Fruit fly (Drosophila melanogaster) whole organism, embryonic: Measurements from ENCODE around the gene mRpS30.

Experiments
- Ada2b ChIP-seq: fragments of 200-800 bp; sonication (Bioruptor generic); IDR thresholded peaks from 2 replicates; pipeline ENCODE4 v1.3.6; 2022; ENCODE audit warnings: missing biosample characterization, missing genetic modification characterization
- CG11695 ChIP-seq: fragments of 200-800 bp; sonication (Bioruptor generic); IDR thresholded peaks from 3 replicates; pipeline ENCODE4 v1.3.6; 2022; ENCODE audit warnings: missing biosample characterization, missing genetic modification characterization
- CG14441 ChIP-seq: fragments of 200-800 bp; sonication (Bioruptor generic); IDR thresholded peaks from 2 replicates; pipeline ENCODE4 v1.3.6; 2022; ENCODE audit warnings: missing biosample characterization, missing genetic modification characterization
- CG14710 ChIP-seq: fragments of 200-800 bp; sonication (Bioruptor generic); optimal IDR thresholded peaks from 3 replicates; lab custom pipeline; 2019; ENCODE audit warnings: missing biosample characterization, mild to moderate bottlenecking, missing genetic modification characterization, moderate library complexity
- CG15696 ChIP-seq: fragments of 200-800 bp; sonication (Bioruptor generic); optimal IDR thresholded peaks from 2 replicates; lab custom pipeline; 2019; ENCODE audit warnings: missing biosample characterization, mild to moderate bottlenecking, missing genetic modification characterization, moderate library complexity
- CG1602 ChIP-seq: fragments of 200-800 bp; sonication (Bioruptor generic); optimal IDR thresholded peaks from 3 replicates; lab custom pipeline; 2016; ENCODE audit warnings: missing biosample characterization, missing genetic modification characterization
- CG16815 ChIP-seq: fragments of 200-800 bp; sonication (Bioruptor generic); optimal IDR thresholded peaks from 3 replicates; lab custom pipeline; 2017; ENCODE audit warnings: missing biosample characterization, mild to moderate bottlenecking, missing genetic modification characterization
- CG17385 ChIP-seq: fragments of 200-800 bp; sonication (Bioruptor generic); optimal IDR thresholded peaks from 3 replicates; lab custom pipeline; 2018; ENCODE audit warnings: missing biosample characterization, mild to moderate bottlenecking, missing genetic modification characterization
- CG17829 ChIP-seq: fragments of 200-800 bp; optimal IDR thresholded peaks from 2 replicates; lab custom pipeline; 2019; ENCODE audit warnings: missing biosample characterization, mild to moderate bottlenecking, missing genetic modification characterization, moderate library complexity
- CG2712 ChIP-seq: fragments of 200-800 bp; optimal IDR thresholded peaks from 3 replicates; lab custom pipeline; 2019; ENCODE audit warnings: missing biosample characterization, mild to moderate bottlenecking, missing genetic modification characterization, moderate library complexity
- CG3407 ChIP-seq: fragments of 200-800 bp; sonication (Bioruptor generic); optimal IDR thresholded peaks from 2 replicates; lab custom pipeline; 2018; ENCODE audit warnings: missing biosample characterization, mild to moderate bottlenecking, missing genetic modification characterization
- CG7556 ChIP-seq: fragments of 200-800 bp; sonication (Bioruptor generic); optimal IDR thresholded peaks from 2 replicates; lab custom pipeline; 2017; ENCODE audit warnings: missing biosample characterization, mild to moderate bottlenecking, missing genetic modification characterization
- CG7786 ChIP-seq: fragments of 200-800 bp; sonication (Bioruptor generic); optimal IDR thresholded peaks from 2 replicates; lab custom pipeline; 2016; ENCODE audit warnings: missing biosample characterization, missing genetic modification characterization
- Chrac-16 ChIP-seq: fragments of 200-800 bp; sonication (Bioruptor generic); optimal IDR thresholded peaks from 3 replicates; lab custom pipeline; 2016; ENCODE audit warnings: missing biosample characterization, missing genetic modification characterization
- D19A ChIP-seq: fragments of 200-800 bp; optimal IDR thresholded peaks from 3 replicates; lab custom pipeline; 2019; ENCODE audit warnings: missing biosample characterization, mild to moderate bottlenecking, missing genetic modification characterization, moderate library complexity
- D19B ChIP-seq: fragments of 200-800 bp; sonication (Bioruptor generic); optimal IDR thresholded peaks from 2 replicates; lab custom pipeline; 2017; ENCODE audit warnings: missing biosample characterization, mild to moderate bottlenecking, missing genetic modification characterization
- Dbx ChIP-seq: fragments of 200-800 bp; sonication (Bioruptor generic); IDR thresholded peaks from 3 replicates; pipeline ENCODE4 v1.3.6; 2022; ENCODE audit warnings: missing biosample characterization, missing genetic modification characterization
- Fer1 ChIP-seq: fragments of 200-800 bp; sonication (Bioruptor generic); optimal IDR thresholded peaks from 2 replicates; lab custom pipeline; 2017; ENCODE audit warnings: missing biosample characterization, mild to moderate bottlenecking, missing genetic modification characterization
- Fer2 ChIP-seq: fragments of 200-800 bp; sonication (Bioruptor generic); optimal IDR thresholded peaks from 2 replicates; lab custom pipeline; 2018; ENCODE audit warnings: missing biosample characterization, mild to moderate bottlenecking, missing genetic modification characterization, moderate library complexity
- H2.0 ChIP-seq: fragments of 200-800 bp; sonication (Bioruptor generic); IDR thresholded peaks from 2 replicates; pipeline ENCODE4 v1.3.6; 2022; ENCODE audit warnings: missing biosample characterization, missing genetic modification characterization
- HLHmδ ChIP-seq: fragments of 200-800 bp; sonication (Bioruptor generic); optimal IDR thresholded peaks from 2 replicates; lab custom pipeline; 2018; ENCODE audit warnings: missing biosample characterization, mild to moderate bottlenecking, missing genetic modification characterization, moderate library complexity
- Hand ChIP-seq: fragments of 200-800 bp; sonication (Bioruptor generic); optimal IDR thresholded peaks from 2 replicates; lab custom pipeline; 2017; ENCODE audit warnings: mild to moderate bottlenecking, missing biosample characterization, missing genetic modification reagents, missing genetic modification characterization
- HmgZ ChIP-seq: fragments of 200-800 bp; sonication (Bioruptor generic); optimal IDR thresholded peaks from 2 replicates; lab custom pipeline; 2018; ENCODE audit warnings: missing biosample characterization, mild to moderate bottlenecking, missing genetic modification characterization
- Kr ChIP-seq: fragments of 200-800 bp; sonication (Bioruptor generic); optimal IDR thresholded peaks from 2 replicates; lab custom pipeline; 2017; ENCODE audit warnings: missing biosample characterization, mild to moderate bottlenecking, missing genetic modification characterization
- Med ChIP-seq: fragments of 200-800 bp; sonication (Bioruptor generic); peaks from one replicate; lab custom pipeline; 2016; ENCODE audit warnings: missing biosample characterization, missing genetic modification characterization, mild to moderate bottlenecking, inconsistent platforms, moderate library complexity
- Six4 ChIP-seq: fragments of 200-800 bp; sonication (Bioruptor generic); optimal IDR thresholded peaks from 2 replicates; lab custom pipeline; 2016; ENCODE audit warnings: missing biosample characterization, missing genetic modification characterization
- Trl ChIP-seq, 3 experiments: fragments of >200 bp in 2 of 3; fragments of 200-800 bp in 1 of 3; sonication (Bioruptor generic) in 1 of 3; optimal IDR thresholded peaks; 2 replicates in 1 of 3; 3 replicates in 2 of 3; lab custom pipeline; 2016 to 2017; ENCODE audit warnings: missing biosample characterization in 1 of 3, missing genetic modification characterization in 1 of 3
- Xbp1 ChIP-seq: fragments of 200-800 bp; sonication (Bioruptor generic); optimal IDR thresholded peaks from 3 replicates; lab custom pipeline; 2016; ENCODE audit warnings: missing biosample characterization, mild to moderate bottlenecking, missing genetic modification characterization
- Xrp1 ChIP-seq: fragments of 200-800 bp; sonication (Bioruptor generic); IDR thresholded peaks from 2 replicates; pipeline ENCODE4 v1.3.6; 2022; ENCODE audit warnings: missing biosample characterization, missing genetic modification characterization
- da ChIP-seq: fragments of 200-800 bp; sonication (Bioruptor generic); optimal IDR thresholded peaks from 2 replicates; lab custom pipeline; 2016; ENCODE audit warnings: missing biosample characterization, missing genetic modification characterization
- danr ChIP-seq: fragments of 200-800 bp; sonication (Bioruptor generic); IDR thresholded peaks from 2 replicates; pipeline ENCODE4 v1.3.6; 2022; ENCODE audit warnings: missing biosample characterization, missing genetic modification characterization
- dmrt11E ChIP-seq: fragments of 200-800 bp; sonication (Bioruptor generic); optimal IDR thresholded peaks from 3 replicates; lab custom pipeline; 2018; ENCODE audit warnings: missing biosample characterization, mild to moderate bottlenecking, missing genetic modification characterization, moderate library complexity
- esg ChIP-seq: fragments of 200-800 bp; sonication (Bioruptor generic); conservative IDR thresholded peaks from 2 replicates; pipeline ENCODE4 v1.3.6; 2022; ENCODE audit warnings: missing biosample characterization, missing genetic modification characterization
- ind ChIP-seq: fragments of 200-800 bp; sonication (Bioruptor generic); optimal IDR thresholded peaks from 3 replicates; lab custom pipeline; 2016; ENCODE audit warnings: missing biosample characterization, missing genetic modification characterization
- jumu ChIP-seq: fragments of 200-800 bp; sonication (Bioruptor generic); optimal IDR thresholded peaks from 3 replicates; lab custom pipeline; 2016; ENCODE audit warnings: missing biosample characterization, missing genetic modification characterization
- lola ChIP-seq, 3 experiments: fragments of >200 bp in 2 of 3; fragments of 200-800 bp in 1 of 3; sonication (Bioruptor generic) in 1 of 3; optimal IDR thresholded peaks; 2 replicates each; lab custom pipeline; 2017 to 2019; ENCODE audit warnings: missing biosample characterization in 3 of 3, missing genetic modification characterization in 3 of 3, mild to moderate bottlenecking in 1 of 3, moderate library complexity in 1 of 3
- nerfin-1 ChIP-seq: fragments of 200-800 bp; sonication (Bioruptor generic); optimal IDR thresholded peaks from 3 replicates; lab custom pipeline; 2019; ENCODE audit warnings: missing biosample characterization, mild to moderate bottlenecking, missing genetic modification characterization, moderate library complexity
- nmo ChIP-seq: fragments of 200-800 bp; sonication (Bioruptor generic); optimal IDR thresholded peaks from 2 replicates; lab custom pipeline; 2018; ENCODE audit warnings: missing biosample characterization, mild to moderate bottlenecking, missing genetic modification characterization, moderate library complexity
- pnt ChIP-seq: fragments of 200-800 bp; sonication (Bioruptor generic); optimal IDR thresholded peaks from 3 replicates; lab custom pipeline; 2016; ENCODE audit warnings: missing biosample characterization, missing genetic modification characterization
- pros ChIP-seq: fragments of 200-800 bp; sonication (Bioruptor generic); optimal IDR thresholded peaks from 3 replicates; lab custom pipeline; 2019; ENCODE audit warnings: missing biosample characterization, mild to moderate bottlenecking, missing genetic modification characterization, moderate library complexity
- pum ChIP-seq: fragments of 200-800 bp; sonication (Bioruptor generic); optimal IDR thresholded peaks from 2 replicates; lab custom pipeline; 2016; ENCODE audit warnings: missing biosample characterization, missing genetic modification characterization
- row ChIP-seq: fragments of 200-800 bp; sonication (Bioruptor generic); IDR thresholded peaks from 3 replicates; pipeline ENCODE4 v1.3.6; 2022; ENCODE audit warnings: missing biosample characterization, missing genetic modification characterization
- sens-2 ChIP-seq: fragments of 200-800 bp; sonication (Bioruptor generic); IDR thresholded peaks from 2 replicates; pipeline ENCODE4 v1.3.6; 2022; ENCODE audit warnings: missing biosample characterization, missing genetic modification characterization
- seq ChIP-seq: fragments of 200-800 bp; sonication (Bioruptor generic); IDR thresholded peaks from 2 replicates; pipeline ENCODE4 v1.3.6; 2022; ENCODE audit warnings: missing biosample characterization, missing genetic modification characterization
- slbo ChIP-seq: fragments of 200-800 bp; sonication (Bioruptor generic); IDR thresholded peaks from 2 replicates; pipeline ENCODE4 v1.3.6; 2022; ENCODE audit warnings: missing biosample characterization, missing genetic modification characterization
- so ChIP-seq: fragments of 200-800 bp; sonication (Bioruptor generic); IDR thresholded peaks from 3 replicates; pipeline ENCODE4 v1.3.6; 2022; ENCODE audit warnings: missing biosample characterization, missing genetic modification characterization
- stc ChIP-seq: fragments of 200-800 bp; sonication (Bioruptor generic); IDR thresholded peaks from 2 replicates; pipeline ENCODE4 v1.3.6; 2022; ENCODE audit warnings: missing biosample characterization, missing genetic modification characterization
- wdn ChIP-seq: fragments of 200-800 bp; sonication (Bioruptor generic); IDR thresholded peaks from 2 replicates; pipeline ENCODE4 v1.3.6; 2022; ENCODE audit warnings: missing biosample characterization, missing genetic modification characterization
- zfh1 ChIP-seq: fragments of 200-800 bp; sonication (Bioruptor generic); IDR thresholded peaks from 3 replicates; pipeline ENCODE4 v1.3.6; 2022; ENCODE audit warnings: missing biosample characterization, missing genetic modification characterization

The mRpS30 gene

dm6 chrX:15818608-15819184 is 32.8 kb downstream of the mRpS30 start (continued):
- TF ChIP-seq Kr (peak; percentile 70), Dbx (GFP tag; lab: Robert Waterston, UW) (0 out of 3 replicates have a peak, but pooled peaks have one; percentile 19), CG1602 (GFP tag; lab: Kevin White, UChicago) (no peak), sens-2 (GFP tag; lab: Robert Waterston, UW) (no peak), Six4 (GFP tag; lab: Kevin White, UChicago) (no peak), H2.0 (GFP tag; lab: Robert Waterston, UW) (peak; percentile 16; the same call in 1 of the 2 replicates), pnt (GFP tag; lab: Kevin White, UChicago) (peak; percentile 10), wdn (no peak), stc (GFP tag; lab: Robert Waterston, UW) (peak; percentile 53; the same call in 1 of the 2 replicates), pros (GFP tag; lab: Kevin White, UChicago) (peak; percentile 41), D19A (tag; lab: Kevin White, UChicago) (peak; percentile 39), Ada2b (peak; percentile 39; the same call in 1 of the 2 replicates), row (GFP tag; lab: Robert Waterston, UW) (peak; percentile 84), HLHmδ (no peak), HmgZ (peak; percentile 16), Trl (optimal IDR thresholded peaks at IDR 0.05; lab: Kevin White, UChicago) (no peak), Trl (GFP tag; optimal IDR thresholded peaks at IDR 0.05; lab: Kevin White, UChicago) (no peak), Med (GFP tag; lab: Kevin White, UChicago) (peak; percentile 82), esg (GFP tag; lab: Robert Waterston, UW) (no peak), Hand (GFP tag; lab: Kevin White, UChicago) (no peak), CG2712 (peak; percentile 57), CG14441 (GFP tag; lab: Robert Waterston, UW) (0 out of 2 replicates have a peak, but pooled peaks have one; percentile 6), pum (GFP tag; lab: Kevin White, UChicago) (peak; percentile 11), so (GFP tag; lab: Robert Waterston, UW) (0 out of 3 replicates have a peak, but pooled peaks have one; percentile 7), Xrp1 (peak; percentile 52), jumu (GFP tag; lab: Kevin White, UChicago) (peak; percentile 8), lola (GFP tag; optimal IDR thresholded peaks at IDR 0.05; lab: Kevin White, UChicago) (peak in 1 of 3 experiments; percentile 43), D19B (peak; percentile 90), CG15696 (tag; lab: Kevin White, UChicago) (peak; percentile 24), Chrac-16 (peak; percentile 26), seq (GFP tag; lab: Robert Waterston, UW) (peak; percentile 56; the same call in 1 of the 2 replicates), da (no peak), ind (GFP tag; lab: Kevin White, UChicago) (peak; percentile 29), nerfin-1 (peak; percentile 26), CG7556 (GFP tag; lab: Kevin White, UChicago) (no peak), CG17385 (GFP tag; lab: Kevin White, UChicago) (peak; percentile 13), zfh1 (GFP tag; lab: Robert Waterston, UW) (0 out of 3 replicates have a peak, but pooled peaks have one; percentile 39), CG3407 (no peak), danr (GFP tag; lab: Robert Waterston, UW) (no peak), CG14710 (tag; lab: Kevin White, UChicago) (peak; percentile 38), Fer1 (GFP tag; lab: Kevin White, UChicago) (peak; percentile 25), nmo (GFP tag; lab: Kevin White, UChicago) (peak; percentile 46), CG7786 (GFP tag; lab: Kevin White, UChicago) (peak; percentile 11), CG17829 (tag; lab: Kevin White, UChicago) (peak; percentile 8), Xbp1 (GFP tag; lab: Kevin White, UChicago) (peak; percentile 43), slbo (GFP tag; lab: Robert Waterston, UW) (peak; percentile 50; the same call in 1 of the 2 replicates), CG16815 (GFP tag; lab: Kevin White, UChicago) (peak; percentile 1), Fer2 (no peak), CG11695 (GFP tag; lab: Robert Waterston, UW) (0 out of 3 replicates have a peak, but pooled peaks have one; percentile 14), dmrt11E (tag; lab: Kevin White, UChicago) (peak; percentile 46)
